Fruit fly (Drosophila melanogaster) whole organism, embryonic: ENCODE results near the gene CG14668.

ENCODE experiments used
- Atf3 ChIP-seq: fragments of 200-800 bp; sonication (Bioruptor generic); optimal IDR thresholded peaks from 3 replicates; lab custom pipeline; 2016; ENCODE audit warnings: missing biosample characterization, missing genetic modification characterization
- Atf6 ChIP-seq: fragments of 200-800 bp; sonication (Bioruptor generic); IDR thresholded peaks from 2 replicates; pipeline ENCODE4 v1.3.6; 2022; ENCODE audit warnings: missing biosample characterization, missing genetic modification characterization
- Blimp-1 ChIP-seq: fragments of 200-800 bp; sonication (Bioruptor generic); optimal IDR thresholded peaks from 3 replicates; lab custom pipeline; 2018; ENCODE audit warnings: missing biosample characterization, missing genetic modification characterization, mild to moderate bottlenecking, moderate library complexity, missing genetic modification reagents
- Bteb2 ChIP-seq: fragments of 200-800 bp; sonication (Bioruptor generic); optimal IDR thresholded peaks from 2 replicates; lab custom pipeline; 2016; ENCODE audit warnings: missing biosample characterization, missing genetic modification characterization
- CG10654 ChIP-seq: fragments of 200-800 bp; sonication (Bioruptor generic); optimal IDR thresholded peaks from 2 replicates; lab custom pipeline; 2016; ENCODE audit warnings: missing biosample characterization, missing genetic modification characterization
- CG11398 ChIP-seq: fragments of 200-800 bp; sonication (Bioruptor generic); optimal IDR thresholded peaks from 2 replicates; lab custom pipeline; 2016; ENCODE audit warnings: missing biosample characterization, missing genetic modification characterization
- CG14860 ChIP-seq: fragments of 200-800 bp; sonication (Bioruptor generic); IDR thresholded peaks from 3 replicates; pipeline ENCODE4 v1.3.6; 2022; ENCODE audit warnings: missing biosample characterization, missing genetic modification characterization; ENCODE audit not compliant: partially characterized antibody
- CG14965 ChIP-seq: fragments of 200-800 bp; sonication (Bioruptor generic); optimal IDR thresholded peaks from 2 replicates; lab custom pipeline; 2016; ENCODE audit warnings: missing biosample characterization, missing genetic modification characterization, borderline replicate concordance
- CG15601 ChIP-seq: fragments of 200-800 bp; sonication (Bioruptor generic); optimal IDR thresholded peaks from 3 replicates; lab custom pipeline; 2019; ENCODE audit warnings: missing biosample characterization, mild to moderate bottlenecking, missing genetic modification characterization, moderate library complexity
- CG1647 ChIP-seq: fragments of 200-800 bp; sonication (Bioruptor generic); optimal IDR thresholded peaks from 3 replicates; lab custom pipeline; 2016; ENCODE audit warnings: missing biosample characterization, missing genetic modification characterization
- CG2116 ChIP-seq: fragments of 200-800 bp; sonication (Bioruptor generic); optimal IDR thresholded peaks from 3 replicates; lab custom pipeline; 2018; ENCODE audit warnings: missing biosample characterization, mild to moderate bottlenecking, missing genetic modification characterization
- CG32772 ChIP-seq: fragments of 200-800 bp; sonication (Bioruptor generic); IDR thresholded peaks from 2 replicates; pipeline ENCODE4 v1.3.6; 2022; ENCODE audit warnings: missing biosample characterization, missing genetic modification characterization
- CG34422 ChIP-seq: fragments of 200-800 bp; sonication (Bioruptor generic); IDR thresholded peaks from 3 replicates; pipeline ENCODE4 v1.3.6; 2022; ENCODE audit warnings: missing biosample characterization, missing genetic modification characterization
- CG6791 ChIP-seq: fragments of 200-800 bp; sonication (Bioruptor generic); IDR thresholded peaks from 3 replicates; pipeline ENCODE4 v1.3.6; 2022; ENCODE audit warnings: missing biosample characterization, missing genetic modification characterization; ENCODE audit not compliant: partially characterized antibody
- CG7271 ChIP-seq: fragments of 200-800 bp; sonication (Bioruptor generic); optimal IDR thresholded peaks from 2 replicates; lab custom pipeline; 2018; ENCODE audit warnings: missing biosample characterization, mild to moderate bottlenecking, missing genetic modification characterization, moderate library complexity
- CG8290 ChIP-seq, 3 experiments: fragments of 200-800 bp; sonication (Bioruptor generic); optimal IDR thresholded peaks; 2 replicates each; lab custom pipeline; 2016 to 2019; ENCODE audit warnings: missing biosample characterization in 3 of 3, missing genetic modification characterization in 3 of 3, mild to moderate bottlenecking in 2 of 3, moderate library complexity in 1 of 3
- E2f1 ChIP-seq: fragments of 200-800 bp; sonication (Bioruptor generic); IDR thresholded peaks from 2 replicates; pipeline ENCODE4 v1.3.6; 2022; ENCODE audit warnings: missing biosample characterization, missing genetic modification characterization
- Eip74EF ChIP-seq, 2 experiments: fragments of 200-800 bp in 1 of 2; fragments of >200 bp in 1 of 2; sonication (Bioruptor generic) in 1 of 2; optimal IDR thresholded peaks; 2 replicates each; lab custom pipeline; 2017 to 2019; ENCODE audit warnings: missing biosample characterization in 2 of 2, missing genetic modification characterization in 2 of 2, mild to moderate bottlenecking in 1 of 2, moderate library complexity in 1 of 2
- Ets97D ChIP-seq: fragments of 200-800 bp; sonication (Bioruptor generic); optimal IDR thresholded peaks from 3 replicates; lab custom pipeline; 2016; ENCODE audit warnings: missing biosample characterization, missing genetic modification characterization
- HLH4C ChIP-seq: fragments of 200-800 bp; sonication (Bioruptor generic); IDR thresholded peaks from 3 replicates; pipeline ENCODE4 v1.3.6; 2022; ENCODE audit warnings: missing biosample characterization, missing genetic modification characterization; ENCODE audit not compliant: partially characterized antibody
- HLH54F ChIP-seq: fragments of 200-800 bp; sonication (Bioruptor generic); optimal IDR thresholded peaks from 3 replicates; lab custom pipeline; 2016; ENCODE audit warnings: missing biosample characterization, missing genetic modification characterization
- Hand ChIP-seq: fragments of 200-800 bp; sonication (Bioruptor generic); optimal IDR thresholded peaks from 2 replicates; lab custom pipeline; 2017; ENCODE audit warnings: mild to moderate bottlenecking, missing biosample characterization, missing genetic modification reagents, missing genetic modification characterization
- Hmr ChIP-seq: fragments of 200-800 bp; sonication (Bioruptor generic); optimal IDR thresholded peaks from 3 replicates; lab custom pipeline; 2017; ENCODE audit warnings: mild to moderate bottlenecking, missing biosample characterization, missing genetic modification reagents, missing genetic modification characterization
- MTF-1 ChIP-seq: fragments of 200-800 bp; sonication (Bioruptor generic); optimal IDR thresholded peaks from 2 replicates; lab custom pipeline; 2018; ENCODE audit warnings: missing biosample characterization, mild to moderate bottlenecking, missing genetic modification characterization, borderline replicate concordance
- Myb ChIP-seq: fragments of 200-800 bp; sonication (Bioruptor generic); optimal IDR thresholded peaks from 2 replicates; lab custom pipeline; 2016; ENCODE audit warnings: missing biosample characterization, missing genetic modification characterization
- NFAT ChIP-seq: fragments of 200-800 bp; sonication (Bioruptor generic); IDR thresholded peaks from 2 replicates; pipeline ENCODE4 v1.3.6; 2022; ENCODE audit warnings: missing biosample characterization, missing genetic modification characterization
- PHDP ChIP-seq: fragments of 200-800 bp; sonication (Bioruptor generic); optimal IDR thresholded peaks from 3 replicates; lab custom pipeline; 2018; ENCODE audit warnings: missing biosample characterization, mild to moderate bottlenecking, missing genetic modification characterization, moderate library complexity
- al ChIP-seq: fragments of 200-800 bp; sonication (Bioruptor generic); IDR thresholded peaks from 2 replicates; pipeline ENCODE4 v1.3.6; 2022; ENCODE audit warnings: missing biosample characterization, missing genetic modification characterization
- ap ChIP-seq: fragments of 200-800 bp; sonication (Bioruptor generic); IDR thresholded peaks from 2 replicates; pipeline ENCODE4 v1.3.6; 2022; ENCODE audit warnings: missing biosample characterization, missing genetic modification characterization
- bab2 ChIP-seq: fragments of 200-800 bp; sonication (Bioruptor generic); optimal IDR thresholded peaks from 2 replicates; lab custom pipeline; 2016; ENCODE audit warnings: missing biosample characterization, missing genetic modification characterization
- chn ChIP-seq: fragments of 200-800 bp; sonication (Bioruptor generic); optimal IDR thresholded peaks from 2 replicates; lab custom pipeline; 2016; ENCODE audit warnings: missing biosample characterization, missing genetic modification characterization
- en ChIP-seq: fragments of 200-800 bp; sonication (Bioruptor generic); optimal IDR thresholded peaks from 2 replicates; lab custom pipeline; 2016; ENCODE audit warnings: missing biosample characterization, missing genetic modification characterization
- gem ChIP-seq: fragments of 200-800 bp; sonication (Bioruptor generic); optimal IDR thresholded peaks from 2 replicates; lab custom pipeline; 2019; ENCODE audit warnings: missing biosample characterization, mild to moderate bottlenecking, missing genetic modification characterization, moderate library complexity
- grn ChIP-seq: fragments of 200-800 bp; sonication (Bioruptor generic); optimal IDR thresholded peaks from 3 replicates; lab custom pipeline; 2017; ENCODE audit warnings: missing biosample characterization, missing genetic modification characterization
- gt ChIP-seq: fragments of 200-800 bp; sonication (Bioruptor generic); IDR thresholded peaks from 2 replicates; pipeline ENCODE4 v1.3.6; 2022; ENCODE audit warnings: missing biosample characterization, missing genetic modification characterization
- ham ChIP-seq: fragments of 200-800 bp; sonication (Bioruptor generic); IDR thresholded peaks from 2 replicates; pipeline ENCODE4 v1.3.6; 2022; ENCODE audit warnings: missing biosample characterization, missing genetic modification characterization
- jigr1 ChIP-seq: fragments of 200-800 bp; sonication (Bioruptor generic); IDR thresholded peaks from 3 replicates; pipeline ENCODE4 v1.3.6; 2022; ENCODE audit warnings: missing biosample characterization, missing genetic modification characterization
- lab ChIP-seq: fragments of 200-800 bp; sonication (Bioruptor generic); optimal IDR thresholded peaks from 3 replicates; lab custom pipeline; 2017; ENCODE audit warnings: missing biosample characterization, missing genetic modification characterization, mild to moderate bottlenecking, moderate library complexity, missing genetic modification reagents
- maf-S ChIP-seq: fragments of 200-800 bp; sonication (Bioruptor generic); optimal IDR thresholded peaks from 2 replicates; lab custom pipeline; 2016; ENCODE audit warnings: missing biosample characterization, missing genetic modification characterization
- prd ChIP-seq, 3 experiments: fragments of >200 bp in 2 of 3; fragments of 200-800 bp in 1 of 3; sonication (Bioruptor generic) in 1 of 3; optimal IDR thresholded peaks in 2 of 3; IDR thresholded peaks in 1 of 3; 2 replicates in 2 of 3; 3 replicates in 1 of 3; pipeline versions ENCODE4 v1.3.6 to Lab custom; 2017 to 2022; ENCODE audit warnings: missing biosample characterization in 1 of 3, missing genetic modification characterization in 1 of 3
- rib ChIP-seq: fragments of 200-800 bp; sonication (Bioruptor generic); IDR thresholded peaks from 2 replicates; pipeline ENCODE4 v1.3.6; 2022; ENCODE audit warnings: missing biosample characterization, missing genetic modification characterization
- ro ChIP-seq: fragments of 200-800 bp; sonication (Bioruptor generic); IDR thresholded peaks from 2 replicates; pipeline ENCODE4 v1.3.6; 2022; ENCODE audit warnings: missing biosample characterization, missing genetic modification characterization
- sc ChIP-seq, 3 experiments: fragments of >200 bp in 2 of 3; fragments of 200-800 bp in 1 of 3; sonication (Bioruptor generic) in 1 of 3; optimal IDR thresholded peaks; 2 replicates in 2 of 3; 3 replicates in 1 of 3; lab custom pipeline; 2017; ENCODE audit warnings: mild to moderate bottlenecking in 1 of 3, missing biosample characterization in 1 of 3, missing genetic modification characterization in 1 of 3, missing genetic modification reagents in 1 of 3
- stc ChIP-seq: fragments of 200-800 bp; sonication (Bioruptor generic); IDR thresholded peaks from 2 replicates; pipeline ENCODE4 v1.3.6; 2022; ENCODE audit warnings: missing biosample characterization, missing genetic modification characterization
- sug ChIP-seq: fragments of 200-800 bp; optimal IDR thresholded peaks from 2 replicates; lab custom pipeline; 2019; ENCODE audit warnings: missing biosample characterization, mild to moderate bottlenecking, missing genetic modification characterization, moderate library complexity
- tio ChIP-seq: fragments of 200-800 bp; sonication (Bioruptor generic); optimal IDR thresholded peaks from 2 replicates; lab custom pipeline; 2017; ENCODE audit warnings: missing biosample characterization, missing genetic modification characterization, inconsistent platforms
- tx ChIP-seq: fragments of 200-800 bp; sonication (Bioruptor generic); optimal IDR thresholded peaks from 2 replicates; lab custom pipeline; 2016; ENCODE audit warnings: missing biosample characterization, missing genetic modification characterization
- wor ChIP-seq: fragments of 200-800 bp; sonication (Bioruptor generic); IDR thresholded peaks from 2 replicates; pipeline ENCODE4 v1.3.6; 2022; ENCODE audit warnings: missing biosample characterization, missing genetic modification characterization

CG14668 gene

DNA sequence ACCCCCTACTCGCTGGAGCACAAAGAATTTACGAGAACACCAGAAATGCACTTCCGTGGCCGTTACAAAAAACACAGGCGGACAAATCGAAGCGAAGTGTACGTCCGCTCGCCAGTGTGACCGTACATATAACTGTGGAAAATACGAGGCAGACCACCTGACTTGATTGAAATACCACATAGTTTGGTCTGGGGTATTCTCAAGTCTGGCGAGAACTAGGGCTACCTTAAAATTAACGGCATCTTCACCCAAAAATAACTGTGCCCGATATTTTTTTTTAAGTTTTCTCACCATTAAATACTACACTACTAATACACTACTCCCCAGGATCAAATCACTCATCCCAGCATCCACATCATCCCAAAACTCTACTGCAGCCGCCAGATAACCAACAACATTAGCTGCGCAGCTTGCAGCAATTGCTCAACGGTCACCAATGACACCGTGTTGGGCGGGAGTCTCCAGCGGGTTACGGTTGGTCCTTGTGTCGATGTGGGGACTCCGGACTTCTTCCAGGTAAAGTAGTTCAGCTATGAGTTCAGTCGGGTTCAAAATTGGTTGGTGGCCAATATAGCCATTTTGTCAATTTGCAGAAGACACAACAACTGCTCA, 19.2 kb downstream of the CG14668 start, which contains the start of gene Cerk (continued):
- TF ChIP-seq Hmr (GFP tag; lab: Kevin White, UChicago) (peak; percentile 38), CG32772 (GFP tag; lab: Robert Waterston, UW) (no peak), maf-S (GFP tag; lab: Kevin White, UChicago) (no peak), CG11398 (GFP tag; lab: Kevin White, UChicago) (peak; percentile 2), wor (no peak), Hand (GFP tag; lab: Kevin White, UChicago) (no peak), CG6791 (GFP tag; lab: Robert Waterston, UW) (peak; percentile 59; the same call in 1 of the 3 replicates), CG34422 (GFP tag; lab: Robert Waterston, UW) (peak; percentile 48; the same call in 2 of the 3 replicates), sc (optimal IDR thresholded peaks at IDR 0.05; lab: Kevin White, UChicago) (no peak), sc (GFP tag; optimal IDR thresholded peaks at IDR 0.05; lab: Kevin White, UChicago) (no peak), NFAT (GFP tag; lab: Robert Waterston, UW) (peak; percentile 65), CG2116 (GFP tag; lab: Kevin White, UChicago) (peak; percentile 61), sug (tag; lab: Kevin White, UChicago) (peak; percentile 32), Atf6 (GFP tag; lab: Robert Waterston, UW) (no peak), gem (peak; percentile 27), Bteb2 (GFP tag; lab: Kevin White, UChicago) (no peak), jigr1 (GFP tag; lab: Robert Waterston, UW) (no peak), tio (GFP tag; lab: Kevin White, UChicago) (no peak), CG15601 (tag; lab: Kevin White, UChicago) (peak; percentile 16), MTF-1 (GFP tag; lab: Kevin White, UChicago) (peak; percentile 12), PHDP (tag; lab: Kevin White, UChicago) (peak; percentile 36), en (GFP tag; lab: Kevin White, UChicago) (no peak), lab (GFP tag; lab: Kevin White, UChicago) (peak; percentile 46), Eip74EF (GFP tag; optimal IDR thresholded peaks at IDR 0.05; lab: Kevin White, UChicago) (peak in 1 of 2 experiments; percentile 66), bab2 (GFP tag; lab: Kevin White, UChicago) (peak; percentile 22), prd (optimal IDR thresholded peaks at IDR 0.05; lab: Kevin White, UChicago) (no peak), prd (GFP tag; IDR thresholded peaks at IDR 0.05; lab: Robert Waterston, UW) (peak; percentile 48; the same call in 1 of the 3 replicates), gt (no peak), rib (GFP tag; lab: Robert Waterston, UW) (no peak), grn (no peak), ro (GFP tag; lab: Robert Waterston, UW) (no peak), CG10654 (no peak), CG14965 (GFP tag; lab: Kevin White, UChicago) (no peak), CG8290 (GFP tag; optimal IDR thresholded peaks at IDR 0.05; lab: Kevin White, UChicago) (peak; percentile 30), CG8290 (tag; optimal IDR thresholded peaks at IDR 0.05; lab: Kevin White, UChicago) (peak; percentile 28 to 86), chn (peak; percentile 69), stc (GFP tag; lab: Robert Waterston, UW) (no peak), al (GFP tag; lab: Robert Waterston, UW) (peak; percentile 41; the same call in 1 of the 2 replicates), Myb (peak; percentile 95), ham (GFP tag; lab: Robert Waterston, UW) (no peak), HLH4C (peak; percentile 59; the same call in 2 of the 3 replicates), CG7271 (tag; lab: Kevin White, UChicago) (no peak), Ets97D (GFP tag; lab: Kevin White, UChicago) (peak; percentile 78), Atf3 (no peak), HLH54F (peak; percentile 28), ap (GFP tag; lab: Robert Waterston, UW) (no peak), CG1647 (GFP tag; lab: Kevin White, UChicago) (no peak), Blimp-1 (no peak), E2f1 (peak; percentile 6; the same call in 1 of the 2 replicates), tx (peak; percentile 27), CG14860 (no peak)
